Worm (Caenorhabditis elegans) whole organism, young adult: Measurements from ENCODE around the gene cks-1.

Source experiments
- C06A6.2 ChIP-seq: fragments of 200-800 bp; sonication (Bioruptor generic); conservative IDR thresholded peaks from 2 replicates; pipeline ENCODE4 v1.3.6; 2022; ENCODE audit warnings: missing genetic modification characterization, missing compliant biosample characterization
- C17E4.6 ChIP-seq: fragments of 200-800 bp; sonication (Bioruptor generic); IDR thresholded peaks from 2 replicates; pipeline ENCODE4 v1.3.6; 2022; ENCODE audit warnings: missing genetic modification reagents, missing genetic modification characterization, missing compliant biosample characterization
- F22D6.2 ChIP-seq: sonication (generic microtip); optimal IDR thresholded peaks from 2 replicates; lab custom pipeline; 2016; ENCODE audit warnings: mild to moderate bottlenecking, missing genetic modification characterization, missing compliant biosample characterization
- F37B4.10 ChIP-seq: fragments of 200-800 bp; sonication (Bioruptor generic); IDR thresholded peaks from 2 replicates; pipeline ENCODE4 v1.3.6; 2022; ENCODE audit warnings: missing genetic modification characterization, missing compliant biosample characterization
- F49E8.2 ChIP-seq: sonication (generic microtip); optimal IDR thresholded peaks from 3 replicates; lab custom pipeline; 2017; ENCODE audit warnings: missing genetic modification characterization, mild to moderate bottlenecking, missing compliant biosample characterization, antibody characterized with exemption, moderate library complexity; ENCODE audit not compliant: insufficient read depth
- K11D2.4 ChIP-seq: fragments of 200-800 bp; sonication (Bioruptor generic); IDR thresholded peaks from 2 replicates; pipeline ENCODE4 v1.3.6; 2022; ENCODE audit warnings: missing genetic modification reagents, missing genetic modification characterization, missing compliant biosample characterization
- K12H6.12 ChIP-seq: fragments of 200-800 bp; sonication (Bioruptor generic); optimal IDR thresholded peaks from 2 replicates; lab custom pipeline; 2018; ENCODE audit warnings: mild to moderate bottlenecking, missing genetic modification characterization, missing compliant biosample characterization
- ama-1 ChIP-seq, 3 experiments: fragments of 150-350 bp in 1 of 3; sonication (generic microtip) in 2 of 3; optimal IDR thresholded peaks; 2 replicates each; lab custom pipeline; 2014 to 2018; ENCODE audit warnings: missing biosample characterization in 2 of 3, missing genetic modification characterization in 2 of 3, missing genetic modification reagents in 2 of 3
- atf-7 ChIP-seq: sonication (generic microtip); optimal IDR thresholded peaks from 2 replicates; lab custom pipeline; 2017; ENCODE audit warnings: mild to moderate bottlenecking, missing genetic modification characterization, missing compliant biosample characterization
- attf-6 ChIP-seq: fragments of 200-800 bp; sonication (Bioruptor generic); IDR thresholded peaks from 2 replicates; pipeline ENCODE4 v1.3.6; 2022; ENCODE audit warnings: missing genetic modification reagents, missing genetic modification characterization, missing compliant biosample characterization
- ccch-3 ChIP-seq: fragments of 200-800 bp; sonication (Bioruptor generic); optimal IDR thresholded peaks from 2 replicates; lab custom pipeline; 2018; ENCODE audit warnings: mild to moderate bottlenecking, missing genetic modification characterization, missing compliant biosample characterization
- cebp-1 ChIP-seq, 2 experiments: fragments of 200-800 bp in 1 of 2; sonication (Bioruptor generic) in 1 of 2; sonication (generic microtip) in 1 of 2; IDR thresholded peaks in 1 of 2; optimal IDR thresholded peaks in 1 of 2; 2 replicates each; pipeline versions ENCODE4 v1.3.6 to Lab custom; 2017 to 2022; ENCODE audit warnings: missing compliant biosample characterization in 2 of 2, missing genetic modification characterization in 2 of 2, mild to moderate bottlenecking in 1 of 2, missing genetic modification reagents in 1 of 2, moderate library complexity in 1 of 2
- cebp-2 ChIP-seq: fragments of 200-800 bp; sonication (Bioruptor generic); IDR thresholded peaks from 2 replicates; pipeline ENCODE4 v1.3.6; 2022; ENCODE audit warnings: missing genetic modification characterization, missing compliant biosample characterization
- ceh-27 ChIP-seq: fragments of 200-800 bp; sonication (Bioruptor generic); optimal IDR thresholded peaks from 2 replicates; lab custom pipeline; 2018; ENCODE audit warnings: mild to moderate bottlenecking, missing genetic modification characterization, moderate library complexity, missing compliant biosample characterization
- ceh-40 ChIP-seq: fragments of 200-800 bp; sonication (Bioruptor generic); IDR thresholded peaks from 2 replicates; pipeline ENCODE4 v1.3.6; 2022; ENCODE audit warnings: missing genetic modification characterization, missing compliant biosample characterization
- ceh-79 ChIP-seq: sonication (generic microtip); optimal IDR thresholded peaks from 2 replicates; lab custom pipeline; 2017; ENCODE audit warnings: mild to moderate bottlenecking, missing genetic modification characterization, missing compliant biosample characterization
- chd-7 ChIP-seq: sonication (generic microtip); optimal IDR thresholded peaks from 2 replicates; lab custom pipeline; 2016; ENCODE audit warnings: mild to moderate bottlenecking, missing genetic modification characterization, moderate library complexity, missing compliant biosample characterization
- dox-1 ChIP-seq: fragments of 200-800 bp; sonication (Bioruptor generic); IDR thresholded peaks from 2 replicates; pipeline ENCODE4 v1.3.6; 2022; ENCODE audit warnings: missing genetic modification reagents, missing genetic modification characterization, missing compliant biosample characterization
- egrh-3 ChIP-seq: fragments of 200-800 bp; sonication (Bioruptor generic); IDR thresholded peaks from 2 replicates; pipeline ENCODE4 v1.3.6; 2022; ENCODE audit warnings: missing genetic modification reagents, missing genetic modification characterization, missing compliant biosample characterization
- hmg-1.2 ChIP-seq: fragments of 200-800 bp; sonication (Bioruptor generic); IDR thresholded peaks from 2 replicates; pipeline ENCODE4 v1.3.6; 2022; ENCODE audit warnings: missing genetic modification reagents, missing genetic modification characterization, missing compliant biosample characterization
- lag-1 ChIP-seq: fragments of 200-800 bp; sonication (Bioruptor generic); IDR thresholded peaks from 2 replicates; pipeline ENCODE4 v1.3.6; 2022; ENCODE audit warnings: missing genetic modification reagents, missing genetic modification characterization, missing compliant biosample characterization
- let-607 ChIP-seq, 2 experiments: fragments of 200-800 bp in 1 of 2; sonication (Bioruptor generic) in 1 of 2; sonication (generic microtip) in 1 of 2; optimal IDR thresholded peaks; 2 replicates each; lab custom pipeline; 2016 to 2018; ENCODE audit warnings: mild to moderate bottlenecking in 2 of 2, missing compliant biosample characterization in 2 of 2, missing genetic modification characterization in 2 of 2, moderate library complexity in 2 of 2, missing genotype in 1 of 2
- lin-40 ChIP-seq: sonication (generic microtip); optimal IDR thresholded peaks from 2 replicates; lab custom pipeline; 2016; ENCODE audit warnings: missing genetic modification characterization, mild to moderate bottlenecking, missing compliant biosample characterization, missing genotype, missing genetic modification reagents
- lir-1 ChIP-seq: fragments of 200-800 bp; sonication (Bioruptor generic); conservative IDR thresholded peaks from 2 replicates; pipeline ENCODE4 v1.3.6; 2022; ENCODE audit warnings: missing genetic modification reagents, missing genetic modification characterization, missing compliant biosample characterization
- lsl-1 ChIP-seq: fragments of 200-800 bp; sonication (Bioruptor generic); optimal IDR thresholded peaks from 2 replicates; lab custom pipeline; 2018; ENCODE audit warnings: mild to moderate bottlenecking, missing genetic modification characterization, moderate library complexity, missing compliant biosample characterization
- madf-10 ChIP-seq: sonication (generic microtip); optimal IDR thresholded peaks from 2 replicates; lab custom pipeline; 2016; ENCODE audit warnings: mild to moderate bottlenecking, missing genetic modification characterization, missing compliant biosample characterization
- mcd-1 ChIP-seq: fragments of 200-800 bp; sonication (Bioruptor generic); IDR thresholded peaks from 2 replicates; pipeline ENCODE4 v1.3.6; 2022; ENCODE audit warnings: missing genetic modification reagents, missing genetic modification characterization, missing compliant biosample characterization
- nfya-2 ChIP-seq: fragments of 200-800 bp; sonication (Bioruptor generic); IDR thresholded peaks from 2 replicates; pipeline ENCODE4 v1.3.6; 2022; ENCODE audit warnings: missing genetic modification reagents, missing genetic modification characterization, missing compliant biosample characterization
- nfyb-1 ChIP-seq: fragments of 200-800 bp; sonication (Bioruptor generic); IDR thresholded peaks from 2 replicates; pipeline ENCODE4 v1.3.6; 2022; ENCODE audit warnings: missing genetic modification reagents, missing genetic modification characterization, missing compliant biosample characterization
- nhr-27 ChIP-seq: fragments of 200-800 bp; sonication (Bioruptor generic); optimal IDR thresholded peaks from 2 replicates; lab custom pipeline; 2018; ENCODE audit warnings: mild to moderate bottlenecking, missing genetic modification characterization, moderate library complexity, missing compliant biosample characterization
- nhr-80 ChIP-seq: sonication (generic microtip); optimal IDR thresholded peaks from 2 replicates; lab custom pipeline; 2016; ENCODE audit warnings: missing genetic modification characterization, missing compliant biosample characterization
- snpc-3.4 ChIP-seq: sonication (generic microtip); optimal IDR thresholded peaks from 2 replicates; lab custom pipeline; 2017; ENCODE audit warnings: missing genetic modification characterization, mild to moderate bottlenecking, missing compliant biosample characterization, antibody characterized with exemption, moderate library complexity, missing genotype, missing genetic modification reagents
- somi-1 ChIP-seq: fragments of 200-800 bp; sonication (Bioruptor generic); optimal IDR thresholded peaks from 2 replicates; lab custom pipeline; 2018; ENCODE audit warnings: mild to moderate bottlenecking, missing genetic modification characterization, missing compliant biosample characterization
- tbp1 ChIP-seq: fragments of 200-800 bp; sonication (Bioruptor generic); optimal IDR thresholded peaks from 2 replicates; lab custom pipeline; 2018; ENCODE audit warnings: mild to moderate bottlenecking, missing genetic modification characterization, missing compliant biosample characterization
- tlf-1 ChIP-seq: fragments of 200-800 bp; sonication (Bioruptor generic); optimal IDR thresholded peaks from 2 replicates; lab custom pipeline; 2018; ENCODE audit warnings: mild to moderate bottlenecking, missing genetic modification characterization, missing compliant biosample characterization
- unc-62 ChIP-seq: fragments of 150-350 bp; optimal IDR thresholded peaks from 2 replicates; lab custom pipeline; 2014; ENCODE audit warnings: missing biosample characterization, missing genetic modification reagents, missing genetic modification characterization
- xnd-1 ChIP-seq: sonication (generic microtip); optimal IDR thresholded peaks from 2 replicates; lab custom pipeline; 2016; ENCODE audit warnings: missing genotype, missing genetic modification reagents, missing genetic modification characterization, missing compliant biosample characterization
- ztf-26 ChIP-seq: sonication (generic microtip); optimal IDR thresholded peaks from 2 replicates; lab custom pipeline; 2017; ENCODE audit warnings: missing genetic modification characterization, missing compliant biosample characterization
- ztf-3 ChIP-seq: fragments of 200-800 bp; sonication (Bioruptor generic); optimal IDR thresholded peaks from 2 replicates; lab custom pipeline; 2018; ENCODE audit warnings: mild to moderate bottlenecking, missing genetic modification characterization, missing compliant biosample characterization

The cks-1 gene

DNA sequence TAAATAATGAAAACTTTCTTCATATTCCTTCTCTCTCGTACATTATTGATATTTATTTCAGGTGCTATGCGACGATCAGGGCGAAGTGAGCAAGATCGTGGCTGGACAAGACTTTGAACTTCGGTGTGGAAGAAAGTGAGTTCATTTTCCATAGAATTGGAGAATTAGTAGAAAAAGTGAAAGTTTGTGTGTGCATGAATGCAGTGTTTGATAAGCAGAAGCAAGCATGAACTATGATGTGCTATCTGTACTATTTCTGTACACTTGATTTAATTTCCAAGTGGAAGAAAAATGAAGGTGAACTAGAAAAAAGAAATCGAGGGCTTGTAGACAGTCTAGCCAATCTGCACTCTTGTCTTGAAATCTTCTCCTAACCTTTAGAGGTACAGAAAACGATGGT, 18.3 kb downstream of the cks-1 start:
- peak in 1 of 2 experiments; percentile 7 for TF ChIP-seq let-607 (tag; optimal IDR thresholded peaks at IDR 0.05; lab: Kevin White, UChicago)
- 0 out of 2 replicates have a peak, but pooled peaks have one; percentile 24 for TF ChIP-seq dox-1 (GFP tag; lab: Robert Waterston, UW)
- peak; percentile 40 for TF ChIP-seq atf-7
- TF ChIP-seq C17E4.6 (GFP tag; lab: Robert Waterston, UW): no peak
- peak; percentile 78 for TF ChIP-seq nhr-80 (tag; lab: Kevin White, UChicago)

DNA sequence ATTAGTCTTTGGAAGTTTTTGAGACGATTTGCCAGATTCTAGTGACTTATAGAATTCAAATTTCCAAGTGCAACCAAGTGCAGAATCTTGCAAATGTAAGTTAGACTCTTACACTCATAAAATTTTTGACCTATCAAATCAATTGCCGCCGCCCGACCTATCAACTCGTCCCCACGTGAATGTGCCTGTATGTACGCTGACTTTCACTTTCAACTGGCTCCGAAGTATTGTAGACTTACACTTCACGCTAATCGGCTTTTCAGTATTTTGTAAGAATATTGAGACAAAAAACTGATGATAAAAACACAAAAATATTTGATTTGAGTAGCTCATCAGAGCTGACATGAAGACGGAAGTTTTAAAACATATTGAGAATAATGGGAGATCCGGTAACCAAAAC, 19.1 kb downstream of the cks-1 start:
- TF ChIP-seq nfyb-1 (GFP tag; lab: Robert Waterston, UW) (0 out of 2 replicates have a peak, but pooled peaks have one; percentile 14), F49E8.2 (no peak), cebp-2 (no peak), nhr-80 (tag; lab: Kevin White, UChicago) (peak; percentile 62), nhr-27 (no peak), ztf-3 (GFP tag; lab: Kevin White, UChicago) (no peak), tlf-1 (GFP tag; lab: Kevin White, UChicago) (no peak), tbp1 (GFP tag; lab: Kevin White, UChicago) (peak; percentile 13), ceh-27 (GFP tag; lab: Kevin White, UChicago) (no peak), lir-1 (GFP tag; lab: Robert Waterston, UW) (no peak), nfya-2 (GFP tag; lab: Robert Waterston, UW) (no peak), madf-10 (tag; lab: Kevin White, UChicago) (no peak)

DNA sequence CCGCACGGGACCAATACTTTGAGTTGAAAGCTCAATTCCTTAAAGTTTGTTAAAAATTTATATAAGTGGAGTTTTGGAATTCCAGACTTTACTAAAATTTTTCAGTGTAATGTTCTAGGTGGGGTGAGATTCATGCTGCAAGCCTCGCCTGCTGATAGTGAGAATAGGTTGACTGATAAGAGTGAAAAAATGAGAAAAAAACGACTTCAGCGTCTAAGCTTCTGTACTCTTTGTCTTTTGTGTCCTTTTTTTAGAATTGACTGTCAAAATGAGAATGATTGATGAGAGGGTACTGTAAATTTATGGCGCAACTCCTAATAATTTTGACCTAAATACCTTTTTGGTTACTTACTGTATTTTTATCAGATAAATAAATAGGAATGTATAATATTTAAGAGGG, 20.5 kb downstream of the cks-1 start:
- TF ChIP-seq nhr-80 (tag; lab: Kevin White, UChicago) (peak; percentile 54), C06A6.2 (GFP tag; lab: Robert Waterston, UW) (no peak)

DNA sequence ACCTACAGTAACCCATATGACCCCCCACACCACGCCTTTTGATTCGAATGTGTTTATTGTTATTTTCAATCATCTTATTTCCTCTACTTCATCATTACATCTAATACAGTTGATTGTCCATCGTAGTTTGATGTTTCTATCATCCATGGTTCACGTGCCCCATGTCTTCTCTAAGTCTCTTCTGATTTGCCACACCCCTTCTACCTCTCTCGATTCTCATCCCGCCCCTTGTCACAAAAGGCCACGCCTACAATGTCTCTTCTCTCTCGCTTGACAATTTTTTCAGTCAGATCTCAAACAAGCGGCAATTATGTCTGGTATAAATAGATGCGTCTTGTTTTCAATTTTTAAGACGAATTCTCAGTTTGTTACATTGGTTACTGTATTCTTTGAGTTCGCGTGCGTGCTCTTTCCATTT, 21.3 kb downstream of the cks-1 start:
- TF ChIP-seq ccch-3 (GFP tag; lab: Kevin White, UChicago): no peak
- TF ChIP-seq nfyb-1 (GFP tag; lab: Robert Waterston, UW): no peak
- no peak for TF ChIP-seq ceh-40 (GFP tag; lab: Robert Waterston, UW)
- no peak for TF ChIP-seq xnd-1 (tag; lab: Kevin White, UChicago)
- TF ChIP-seq lag-1 (GFP tag; lab: Robert Waterston, UW): no peak
- no peak for TF ChIP-seq ceh-79
- TF ChIP-seq chd-7: peak; percentile 11
- peak; percentile 5 for TF ChIP-seq tbp1 (GFP tag; lab: Kevin White, UChicago)
- TF ChIP-seq cebp-1 (GFP tag; IDR thresholded peaks at IDR 0.05; lab: Robert Waterston, UW): no peak
- TF ChIP-seq cebp-1 (tag; optimal IDR thresholded peaks at IDR 0.05; lab: Kevin White, UChicago): peak; percentile 47
- peak; percentile 73 for TF ChIP-seq somi-1 (GFP tag; lab: Kevin White, UChicago)
- peak; percentile 39 for TF ChIP-seq lin-40 (tag; lab: Kevin White, UChicago)
- no peak for TF ChIP-seq lsl-1 (GFP tag; lab: Kevin White, UChicago)
- peak; percentile 40 for TF ChIP-seq K12H6.12
- no peak for TF ChIP-seq mcd-1 (GFP tag; lab: Robert Waterston, UW)
- no peak for TF ChIP-seq attf-6 (GFP tag; lab: Robert Waterston, UW)
- TF ChIP-seq ama-1 (optimal IDR thresholded peaks at IDR 0.05; lab: Kevin White, UChicago): peak; percentile 27
- TF ChIP-seq ama-1 (GFP tag; optimal IDR thresholded peaks at IDR 0.05; lab: Kevin White, UChicago): no peak
- no peak for TF ChIP-seq egrh-3
- 0 out of 2 replicates have a peak, but pooled peaks have one; percentile 32 for TF ChIP-seq K11D2.4 (GFP tag; lab: Robert Waterston, UW)
- TF ChIP-seq F37B4.10 (GFP tag; lab: Robert Waterston, UW): no peak
- 0 out of 2 replicates have a peak, but pooled peaks have one; percentile 17 for TF ChIP-seq dox-1 (GFP tag; lab: Robert Waterston, UW)
- TF ChIP-seq unc-62 (GFP tag; lab: Kevin White, UChicago): peak; percentile 39
- TF ChIP-seq F22D6.2 (tag; lab: Kevin White, UChicago): peak; percentile 58
- peak; percentile 71 for TF ChIP-seq nhr-80 (tag; lab: Kevin White, UChicago)
- TF ChIP-seq snpc-3.4 (tag; lab: Kevin White, UChicago): no peak
- peak; percentile 40; the same call in 1 of the 2 replicates for TF ChIP-seq hmg-1.2 (GFP tag; lab: Robert Waterston, UW)
- peak; percentile 10 for TF ChIP-seq ztf-26 (tag; lab: Kevin White, UChicago)
- no peak for TF ChIP-seq atf-7
- peak; percentile 15 for TF ChIP-seq ceh-27 (GFP tag; lab: Kevin White, UChicago)
